Worm (Caenorhabditis elegans): ENCODE results near the gene ZK1055.4.

The ZK1055.4 gene

ce11 chrV:6551707-6552390 lies 30.0 kb upstream of the ZK1055.4 start, which contains the start of gene twk-10:
Gene twk-10 (plus strand): TSS chrV:6552340.
- TF ChIP-seq Y79H2A.3 (GFP tag; conservative IDR thresholded peaks at IDR 0.05): no peak
- TF ChIP-seq C17E4.6 (GFP tag; IDR thresholded peaks at IDR 0.05): no peak
- peak; percentile 51 for TF ChIP-seq lin-54 (GFP tag; optimal IDR thresholded peaks at IDR 0.05)
- TF ChIP-seq bed-1 (GFP tag; IDR thresholded peaks at IDR 0.05): no peak
- TF ChIP-seq snpc-3.4 (tag; optimal IDR thresholded peaks at IDR 0.05): peak; percentile 32
- TF ChIP-seq nhr-179 (tag; optimal IDR thresholded peaks at IDR 0.05): no peak
- no peak for TF ChIP-seq egl-18 (GFP tag; IDR thresholded peaks at IDR 0.05)
- TF ChIP-seq F22D6.2 (tag; optimal IDR thresholded peaks at IDR 0.05): no peak
- no peak for TF ChIP-seq athp-1 (tag; optimal IDR thresholded peaks at IDR 0.05)
- TF ChIP-seq F23B12.7 (tag; optimal IDR thresholded peaks at IDR 0.05; ENCODE audit: insufficient read depth): peak; percentile 87
- peak; percentile 86 for TF ChIP-seq lin-26 (GFP tag; IDR thresholded peaks at IDR 0.05)
- TF ChIP-seq mxl-1 (tag; optimal IDR thresholded peaks at IDR 0.05): no peak
- TF ChIP-seq pbrm-1 (GFP tag; IDR thresholded peaks at IDR 0.05): peak; percentile 52; the same call in 1 of the 2 replicates
- no peak for TF ChIP-seq nfya-2 (GFP tag; IDR thresholded peaks at IDR 0.05)
- TF ChIP-seq C06A6.2 (GFP tag; conservative IDR thresholded peaks at IDR 0.05): no peak
- TF ChIP-seq Y95B8A.8 (GFP tag; IDR thresholded peaks at IDR 0.05): no peak
- no peak for TF ChIP-seq pha-4 (tag; optimal IDR thresholded peaks at IDR 0.05)
- TF ChIP-seq fkh-3 (tag; optimal IDR thresholded peaks at IDR 0.05): no peak
- TF ChIP-seq unc-62 (GFP tag; optimal IDR thresholded peaks at IDR 0.05): no peak
- 0 out of 2 replicates have a peak, but pooled peaks have one; percentile 8 for TF ChIP-seq F33H1.4 (GFP tag; IDR thresholded peaks at IDR 0.05)
- TF ChIP-seq efl-1 (GFP tag; optimal IDR thresholded peaks at IDR 0.05): no peak
- TF ChIP-seq B0035.1 (tag; optimal IDR thresholded peaks at IDR 0.05): peak; percentile 15
- TF ChIP-seq snpc-4 (GFP tag; optimal IDR thresholded peaks at IDR 0.05): peak; percentile 70
- TF ChIP-seq snpc-4 (tag; optimal IDR thresholded peaks at IDR 0.05): peak in 1 of 4 experiments; percentile 35
- no peak for TF ChIP-seq aptf-2 (GFP tag; conservative IDR thresholded peaks at IDR 0.05)
- no peak for TF ChIP-seq somi-1 (GFP tag; optimal IDR thresholded peaks at IDR 0.05)
- TF ChIP-seq lir-1 (GFP tag; conservative IDR thresholded peaks at IDR 0.05): no peak
- TF ChIP-seq B0261.1 (tag; optimal IDR thresholded peaks at IDR 0.05): peak; percentile 73
- TF ChIP-seq lsl-1 (GFP tag; optimal IDR thresholded peaks at IDR 0.05): peak; percentile 7
- TF ChIP-seq mel-28 (tag; optimal IDR thresholded peaks at IDR 0.05; ENCODE audit: borderline replicate concordance): no peak
- TF ChIP-seq D2030.7 (GFP tag; IDR thresholded peaks at IDR 0.05): peak; percentile 53
- no peak for TF ChIP-seq K12H6.12 (tag; optimal IDR thresholded peaks at IDR 0.05)
- no peak for TF ChIP-seq xnd-1 (tag; optimal IDR thresholded peaks at IDR 0.05)
- TF ChIP-seq bed-2 (GFP tag; IDR thresholded peaks at IDR 0.05): no peak
- no peak for TF ChIP-seq snpc-1.1 (tag; optimal IDR thresholded peaks at IDR 0.05; ENCODE audit: insufficient read depth)
- TF ChIP-seq aptf-3 (GFP tag; IDR thresholded peaks at IDR 0.05): no peak
- peak in 1 of 2 experiments; percentile 42 for TF ChIP-seq let-607 (tag; optimal IDR thresholded peaks at IDR 0.05)
- no peak for TF ChIP-seq sea-2 (GFP tag; IDR thresholded peaks at IDR 0.05)
- no peak for TF ChIP-seq zim-3 (tag; optimal IDR thresholded peaks at IDR 0.05)
- TF ChIP-seq nhr-90 (tag; optimal IDR thresholded peaks at IDR 0.05): peak; percentile 78
- TF ChIP-seq lag-1 (GFP tag; IDR thresholded peaks at IDR 0.05): no peak
- no peak for TF ChIP-seq hlh-26 (GFP tag; conservative IDR thresholded peaks at IDR 0.05)
- TF ChIP-seq ceh-58 (GFP tag; IDR thresholded peaks at IDR 0.05): 0 out of 2 replicates have a peak, but pooled peaks have one; percentile 72
- no peak; the same call in 1 of the 2 replicates for TF ChIP-seq madf-8 (GFP tag; conservative IDR thresholded peaks at IDR 0.05)
- no peak for TF ChIP-seq ekl-4 (GFP tag; IDR thresholded peaks at IDR 0.05)
- peak; percentile 57; the same call in 1 of the 2 replicates for TF ChIP-seq ceh-40 (GFP tag; IDR thresholded peaks at IDR 0.05)
- peak; percentile 58; the same call in 1 of the 2 replicates for TF ChIP-seq madf-6 (GFP tag; IDR thresholded peaks at IDR 0.05)
- peak; percentile 8 for TF ChIP-seq T26A5.8 (tag; optimal IDR thresholded peaks at IDR 0.05)

Measured in whole organism, young adult.